Worm (Caenorhabditis elegans) whole organism, early embryonic: Measurements from ENCODE around the gene ZK470.2.

Source experiments
- B0310.2 ChIP-seq: sonication (generic microtip); optimal IDR thresholded peaks from 2 replicates; lab custom pipeline; 2016; ENCODE audit warnings: mild to moderate bottlenecking, missing genetic modification characterization, missing compliant biosample characterization
- F13C5.2 ChIP-seq: sonication (generic microtip); optimal IDR thresholded peaks from 2 replicates; lab custom pipeline; 2017; ENCODE audit warnings: mild to moderate bottlenecking, missing genetic modification characterization, inconsistent platforms, missing compliant biosample characterization
- aly-1 ChIP-seq: sonication (generic microtip); optimal IDR thresholded peaks from 2 replicates; lab custom pipeline; 2016; ENCODE audit warnings: missing genetic modification characterization, missing compliant biosample characterization
- ama-1 ChIP-seq: fragments of 150-350 bp; optimal IDR thresholded peaks from 2 replicates; lab custom pipeline; 2014
- ceh-13 ChIP-seq: fragments of 200-800 bp; sonication (Bioruptor generic); optimal IDR thresholded peaks from 2 replicates; lab custom pipeline; 2018; ENCODE audit warnings: mild to moderate bottlenecking, missing genetic modification characterization, missing compliant biosample characterization
- ceh-36 ChIP-seq: sonication (generic microtip); optimal IDR thresholded peaks from 2 replicates; lab custom pipeline; 2016; ENCODE audit warnings: missing genetic modification characterization, inconsistent platforms, missing compliant biosample characterization
- ets-7 ChIP-seq: sonication (generic microtip); optimal IDR thresholded peaks from 2 replicates; lab custom pipeline; 2016; ENCODE audit warnings: missing genotype, missing genetic modification characterization, missing compliant biosample characterization
- flt-1 ChIP-seq: fragments of 200-800 bp; sonication (Bioruptor generic); IDR thresholded peaks from 2 replicates; pipeline ENCODE4 v1.3.6; 2022; ENCODE audit warnings: missing genetic modification characterization, missing compliant biosample characterization
- hmbx-1 ChIP-seq: sonication (generic microtip); optimal IDR thresholded peaks from 2 replicates; lab custom pipeline; 2016; ENCODE audit warnings: mild to moderate bottlenecking, missing genetic modification characterization, missing compliant biosample characterization
- hmg-4 ChIP-seq: fragments of 200-800 bp; sonication (Bioruptor generic); optimal IDR thresholded peaks from 2 replicates; lab custom pipeline; 2018; ENCODE audit warnings: mild to moderate bottlenecking, missing genetic modification characterization, missing compliant biosample characterization
- hnd-1 ChIP-seq: sonication (generic microtip); optimal IDR thresholded peaks from 2 replicates; lab custom pipeline; 2016; ENCODE audit warnings: missing genetic modification characterization, missing compliant biosample characterization
- pes-1 ChIP-seq: fragments of 200-800 bp; sonication (Bioruptor generic); IDR thresholded peaks from 2 replicates; pipeline ENCODE4 v1.3.6; 2022; ENCODE audit warnings: missing genetic modification reagents, missing genetic modification characterization, missing compliant biosample characterization
- scrt-1 ChIP-seq: fragments of 200-800 bp; sonication (Bioruptor generic); IDR thresholded peaks from 2 replicates; pipeline ENCODE4 v1.3.6; 2022; ENCODE audit warnings: missing genetic modification characterization, missing compliant biosample characterization
- sea-1 ChIP-seq: fragments of 200-800 bp; sonication (Bioruptor generic); conservative IDR thresholded peaks from 2 replicates; pipeline ENCODE4 v1.3.6; 2022; ENCODE audit warnings: missing genetic modification characterization, missing compliant biosample characterization
- tbx-11 ChIP-seq: fragments of 200-800 bp; sonication (Bioruptor generic); IDR thresholded peaks from 2 replicates; pipeline ENCODE4 v1.3.6; 2022; ENCODE audit warnings: missing genetic modification characterization, missing compliant biosample characterization
- tbx-37 ChIP-seq: fragments of 200-800 bp; sonication (Bioruptor generic); conservative IDR thresholded peaks from 2 replicates; pipeline ENCODE4 v1.3.6; 2022; ENCODE audit warnings: missing genetic modification reagents, missing genetic modification characterization, missing compliant biosample characterization
- tra-4 ChIP-seq: sonication (generic microtip); optimal IDR thresholded peaks from 2 replicates; lab custom pipeline; 2017; ENCODE audit warnings: missing genetic modification characterization, missing compliant biosample characterization

ZK470.2 gene

DNA sequence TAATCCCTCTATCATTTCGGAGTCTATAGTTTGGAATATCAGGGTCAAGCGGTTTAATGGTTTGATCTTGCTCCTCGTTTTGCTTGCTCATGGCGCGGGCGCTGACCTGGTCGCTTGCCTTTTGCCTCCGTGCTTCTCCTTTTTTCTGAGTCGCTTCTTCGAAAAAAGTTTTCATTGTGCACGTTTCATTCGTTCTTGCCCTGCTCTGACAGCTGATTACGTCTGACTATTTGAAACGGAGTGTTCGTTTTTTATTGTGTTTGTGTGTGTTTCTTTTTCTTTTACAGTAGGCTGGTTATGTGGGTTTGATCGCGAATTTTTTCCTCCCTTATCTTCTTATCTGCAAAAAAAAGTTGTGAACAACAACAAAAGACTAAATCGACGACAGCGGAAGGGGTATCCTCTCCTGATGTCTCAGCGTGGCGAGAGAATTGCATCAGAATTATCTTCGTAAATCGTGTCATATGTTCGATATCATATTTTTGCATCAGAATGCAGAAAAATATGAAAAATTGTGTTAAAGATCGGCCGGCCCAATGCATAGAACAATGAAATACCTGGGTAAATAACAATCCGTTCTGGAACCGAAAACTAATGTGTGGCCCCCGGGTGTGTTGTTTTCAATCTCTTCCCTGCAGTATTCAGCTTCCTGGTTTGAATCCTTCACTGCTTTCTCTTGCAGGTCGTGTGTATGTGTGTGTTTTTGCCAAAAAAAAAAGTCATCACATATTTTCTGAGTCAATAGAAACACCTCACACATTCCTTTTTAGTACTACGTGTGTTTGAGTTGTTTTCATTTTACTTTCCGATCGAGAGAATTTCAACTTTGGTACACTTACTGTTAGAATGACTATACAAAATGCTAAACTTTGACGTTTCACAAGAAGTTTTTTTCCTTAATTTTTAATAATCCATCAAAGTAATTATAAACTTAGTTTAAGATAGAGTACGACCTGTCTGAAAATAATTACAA lies 4.9 kb downstream of the ZK470.2 start, which contains the start of gene ZK470.4:
Gene ZK470.4 (minus strand): TSS at position 175 of the 973 bp plus-strand sequence.
- TF ChIP-seq aly-1 (tag; lab: Kevin White, UChicago) (no peak), B0310.2 (tag; lab: Kevin White, UChicago) (no peak)

DNA sequence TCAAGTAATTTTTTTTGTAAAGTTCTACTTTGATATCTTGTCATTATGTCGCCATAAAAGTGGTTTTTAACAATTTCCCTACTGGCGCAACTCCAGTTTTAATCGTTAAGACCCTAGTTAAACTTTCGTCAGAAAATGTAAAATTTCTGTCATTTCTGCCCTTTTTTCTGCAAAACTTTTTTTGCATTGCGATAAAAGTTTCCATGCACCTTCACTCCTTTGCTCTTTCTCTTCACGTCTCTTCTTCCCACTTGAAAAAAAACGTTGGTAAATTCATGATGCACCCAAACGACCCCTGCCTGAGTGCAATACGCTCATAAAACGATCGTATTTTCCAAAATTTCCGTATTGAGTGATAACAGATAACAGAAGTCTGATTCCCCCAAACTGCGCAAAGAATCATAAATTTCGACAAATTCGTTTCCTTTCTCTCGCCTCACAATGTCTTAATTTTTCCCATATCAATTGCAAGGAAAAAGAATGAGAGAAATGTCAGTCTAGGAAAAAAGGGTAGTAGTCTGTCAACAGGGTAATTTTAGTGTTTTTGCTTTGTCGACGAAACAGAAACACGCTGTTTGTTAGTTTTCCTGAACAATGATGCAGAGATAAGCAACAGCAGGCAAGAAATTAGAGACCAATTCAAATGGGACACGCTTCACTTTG lies 5.9 kb downstream of the ZK470.2 start:
- no peak for TF ChIP-seq tra-4

- TF ChIP-seq pes-1 (no peak), aly-1 (tag; lab: Kevin White, UChicago) (no peak), sea-1 (GFP tag; lab: Robert Waterston, UW) (no peak), flt-1 (GFP tag; lab: Robert Waterston, UW) (no peak), tbx-11 (GFP tag; lab: Robert Waterston, UW) (no peak), scrt-1 (GFP tag; lab: Robert Waterston, UW) (no peak), tbx-37 (GFP tag; lab: Robert Waterston, UW) (no peak), ceh-36 (tag; lab: Kevin White, UChicago) (no peak), B0310.2 (tag; lab: Kevin White, UChicago) (no peak), tra-4 (no peak), ama-1 (lab: Kevin White, UChicago) (no peak), ceh-13 (GFP tag; lab: Kevin White, UChicago) (no peak), F13C5.2 (tag; lab: Kevin White, UChicago) (no peak), hmbx-1 (tag; lab: Kevin White, UChicago) (no peak), hnd-1 (no peak), hmg-4 (GFP tag; lab: Kevin White, UChicago) (no peak), ets-7 (tag; lab: Kevin White, UChicago) (no peak)
Measured at ce11 chrX:4142202-4142601, 7.2 kb downstream of the ZK470.2 start.

ce11 chrX:4142648-4143259 lies 7.8 kb downstream of the ZK470.2 start:
- TF ChIP-seq tbx-37 (GFP tag; lab: Robert Waterston, UW) (no peak), hmbx-1 (tag; lab: Kevin White, UChicago) (no peak), tbx-11 (GFP tag; lab: Robert Waterston, UW) (no peak), sea-1 (GFP tag; lab: Robert Waterston, UW) (no peak), B0310.2 (tag; lab: Kevin White, UChicago) (no peak)

DNA sequence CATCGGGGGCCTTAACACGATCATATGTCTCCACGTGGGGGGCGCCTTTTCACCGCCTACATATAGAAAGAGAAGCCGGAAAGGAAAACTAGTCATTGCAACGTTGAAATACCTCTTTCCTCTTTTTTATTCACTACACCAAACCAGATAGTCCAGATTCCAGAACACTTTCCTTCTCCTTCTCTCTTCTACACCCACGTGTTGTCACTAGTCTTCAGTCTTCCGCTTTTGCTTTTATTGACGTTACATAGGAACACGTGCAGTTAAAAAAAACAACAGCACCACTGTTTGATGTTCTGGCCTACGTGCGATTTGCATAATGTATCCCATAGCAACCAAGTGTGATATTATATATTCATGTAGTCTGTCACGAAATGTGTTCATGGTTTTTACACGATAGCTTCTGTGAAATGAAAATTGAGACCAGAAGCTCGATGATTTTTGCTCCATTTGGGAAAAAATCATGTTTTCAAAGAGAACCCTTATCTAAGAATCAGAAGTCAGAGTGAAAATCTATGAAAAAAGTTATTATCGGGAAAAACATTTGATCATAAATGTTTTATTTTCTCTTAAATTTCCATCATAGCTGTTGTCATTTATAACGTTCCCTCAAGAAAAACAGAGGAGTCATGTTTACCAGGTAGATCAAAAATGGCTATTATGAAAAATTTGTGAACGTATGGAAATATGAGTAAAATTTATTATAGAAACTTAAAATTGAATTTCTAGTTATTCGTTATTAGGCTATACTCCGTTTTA lies 8.5 kb downstream of the ZK470.2 start:
- TF ChIP-seq hnd-1 (no peak), ets-7 (tag; lab: Kevin White, UChicago) (no peak), sea-1 (GFP tag; lab: Robert Waterston, UW) (no peak), hmg-4 (GFP tag; lab: Kevin White, UChicago) (no peak), pes-1 (no peak), ama-1 (lab: Kevin White, UChicago) (no peak), ceh-36 (tag; lab: Kevin White, UChicago) (no peak), hmbx-1 (tag; lab: Kevin White, UChicago) (no peak), flt-1 (GFP tag; lab: Robert Waterston, UW) (no peak)

DNA sequence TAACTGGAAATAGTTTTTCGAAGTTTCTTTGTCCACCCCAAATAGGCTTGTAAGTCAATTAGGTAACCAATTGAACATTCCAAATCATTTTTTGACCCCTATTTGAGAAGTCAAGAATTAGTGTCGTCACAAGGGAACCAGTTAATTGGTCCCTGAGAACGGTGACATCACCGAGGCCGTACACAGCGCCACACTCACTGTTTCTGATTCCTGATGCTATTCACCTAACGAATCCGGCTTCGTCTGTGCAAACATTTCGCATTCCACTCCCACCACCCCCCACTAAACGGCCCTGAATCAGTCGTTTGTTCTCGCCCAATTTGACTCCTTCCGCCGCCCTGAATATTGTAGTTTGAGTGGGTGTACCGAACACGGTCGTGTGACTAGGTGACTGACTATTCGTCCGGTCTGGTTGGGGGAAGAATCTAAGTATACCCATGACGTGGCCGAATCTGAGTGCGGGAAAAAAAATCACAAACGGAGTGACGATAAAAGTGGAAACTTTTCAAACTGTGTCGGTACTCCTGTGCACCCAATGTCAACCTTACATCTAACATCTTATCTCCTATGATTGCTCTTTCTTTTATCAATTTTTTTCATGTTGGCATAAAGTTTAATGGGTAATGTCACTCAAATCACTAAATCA lies 9.3 kb downstream of the ZK470.2 start:
- TF ChIP-seq flt-1 (GFP tag; lab: Robert Waterston, UW) (no peak), tbx-37 (GFP tag; lab: Robert Waterston, UW) (no peak), tbx-11 (GFP tag; lab: Robert Waterston, UW) (no peak), ceh-13 (GFP tag; lab: Kevin White, UChicago) (no peak), scrt-1 (GFP tag; lab: Robert Waterston, UW) (no peak), aly-1 (tag; lab: Kevin White, UChicago) (no peak), B0310.2 (tag; lab: Kevin White, UChicago) (no peak), ets-7 (tag; lab: Kevin White, UChicago) (no peak), tra-4 (no peak), ceh-36 (tag; lab: Kevin White, UChicago) (no peak), hmbx-1 (tag; lab: Kevin White, UChicago) (no peak), hnd-1 (no peak), pes-1 (no peak)
